Fruit fly (Drosophila melanogaster) whole organism, prepupa: ENCODE data around the gene CG3407.
A peak's percentile ranks its signal among the peaks of the same experiment; 100 is the strongest.

Source experiments
- Blimp-1 ChIP-seq: fragments of 200-800 bp; sonication (Bioruptor generic); optimal IDR thresholded peaks from 3 replicates; lab custom pipeline; 2017; ENCODE audit warnings: missing biosample characterization, missing genetic modification characterization, mild to moderate bottlenecking, moderate library complexity, missing genetic modification reagents
- CG10631 ChIP-seq: fragments of 200-800 bp; sonication (Bioruptor generic); optimal IDR thresholded peaks from 2 replicates; lab custom pipeline; 2016; ENCODE audit warnings: missing biosample characterization, missing genetic modification characterization
- CG10669 ChIP-seq: fragments of 200-800 bp; sonication (Bioruptor generic); optimal IDR thresholded peaks from 3 replicates; lab custom pipeline; 2018; ENCODE audit warnings: missing biosample characterization, mild to moderate bottlenecking, missing genetic modification characterization, moderate library complexity
- CG11294 ChIP-seq: fragments of 200-800 bp; sonication (Bioruptor generic); IDR thresholded peaks from 2 replicates; pipeline ENCODE4 v1.3.6; 2022; ENCODE audit warnings: missing biosample characterization, missing genetic modification characterization
- CG1621 ChIP-seq: fragments of 200-800 bp; sonication (Bioruptor generic); optimal IDR thresholded peaks from 3 replicates; lab custom pipeline; 2018; ENCODE audit warnings: missing biosample characterization, mild to moderate bottlenecking, missing genetic modification characterization
- CG3032 ChIP-seq: fragments of 200-800 bp; optimal IDR thresholded peaks from 2 replicates; lab custom pipeline; 2019; ENCODE audit warnings: missing biosample characterization, mild to moderate bottlenecking, missing genetic modification characterization, moderate library complexity
- CG32006 ChIP-seq: fragments of 200-800 bp; sonication (Bioruptor generic); optimal IDR thresholded peaks from 3 replicates; lab custom pipeline; 2017; ENCODE audit warnings: missing biosample characterization, mild to moderate bottlenecking, missing genetic modification characterization
- CG34406 ChIP-seq: fragments of 200-800 bp; sonication (Bioruptor generic); optimal IDR thresholded peaks from 3 replicates; lab custom pipeline; 2016; ENCODE audit warnings: missing biosample characterization, missing genetic modification characterization
- CG3919 ChIP-seq: fragments of 200-800 bp; sonication (Bioruptor generic); optimal IDR thresholded peaks from 3 replicates; lab custom pipeline; 2016; ENCODE audit warnings: missing biosample characterization, missing genetic modification characterization
- CG4318 ChIP-seq: fragments of 200-800 bp; sonication (Bioruptor generic); optimal IDR thresholded peaks from 3 replicates; lab custom pipeline; 2017; ENCODE audit warnings: missing biosample characterization, mild to moderate bottlenecking, missing genetic modification characterization
- CG6163 ChIP-seq: fragments of 200-800 bp; sonication (Bioruptor generic); IDR thresholded peaks from 3 replicates; pipeline ENCODE4 v1.3.6; 2022; ENCODE audit warnings: missing biosample characterization, missing genetic modification characterization
- CG6792 ChIP-seq: fragments of 200-800 bp; sonication (Bioruptor generic); optimal IDR thresholded peaks from 3 replicates; lab custom pipeline; 2016; ENCODE audit warnings: missing biosample characterization, missing genetic modification characterization
- CG8119 ChIP-seq: fragments of 200-800 bp; sonication (Bioruptor generic); IDR thresholded peaks from 3 replicates; pipeline ENCODE4 v1.3.6; 2022; ENCODE audit warnings: missing biosample characterization, missing genetic modification characterization
- CG8319 ChIP-seq: fragments of 200-800 bp; sonication (Bioruptor generic); optimal IDR thresholded peaks from 3 replicates; lab custom pipeline; 2016; ENCODE audit warnings: missing biosample characterization, missing genetic modification characterization
- CG8632 ChIP-seq: fragments of 200-800 bp; sonication (Bioruptor generic); optimal IDR thresholded peaks from 3 replicates; lab custom pipeline; 2016; ENCODE audit warnings: missing biosample characterization, missing genetic modification characterization
- CG9139 ChIP-seq: fragments of 200-800 bp; sonication (Bioruptor generic); optimal IDR thresholded peaks from 3 replicates; lab custom pipeline; 2017; ENCODE audit warnings: missing biosample characterization, mild to moderate bottlenecking, missing genetic modification characterization
- Eip75B ChIP-seq: fragments of 200-800 bp; sonication (Bioruptor generic); optimal IDR thresholded peaks from 3 replicates; lab custom pipeline; 2016; ENCODE audit warnings: missing biosample characterization, missing genetic modification characterization
- Eip78C ChIP-seq: fragments of 200-800 bp; sonication (Bioruptor generic); peaks from one replicate; lab custom pipeline; 2016; ENCODE audit warnings: missing biosample characterization, missing genetic modification characterization
- Eip93F ChIP-seq: fragments of 200-800 bp; sonication (Bioruptor generic); optimal IDR thresholded peaks from 2 replicates; lab custom pipeline; 2016; ENCODE audit warnings: missing biosample characterization, mild to moderate bottlenecking, missing genetic modification characterization
- Ets96B ChIP-seq: fragments of 200-800 bp; optimal IDR thresholded peaks from 2 replicates; lab custom pipeline; 2019; ENCODE audit warnings: missing biosample characterization, mild to moderate bottlenecking, missing genetic modification characterization, moderate library complexity
- Gug ChIP-seq: fragments of 200-800 bp; sonication (Bioruptor generic); IDR thresholded peaks from 2 replicates; pipeline ENCODE4 v1.3.6; 2022; ENCODE audit warnings: missing biosample characterization, missing genetic modification characterization
- Hr38 ChIP-seq: sonication (Bioruptor generic); optimal IDR thresholded peaks from 2 replicates; lab custom pipeline; 2016; ENCODE audit warnings: missing biosample characterization, missing genetic modification characterization
- Hr39 ChIP-seq: fragments of 200-800 bp; sonication (Bioruptor generic); optimal IDR thresholded peaks from 2 replicates; lab custom pipeline; 2016; ENCODE audit warnings: missing biosample characterization, missing genetic modification characterization
- Hr4 ChIP-seq: fragments of 200-800 bp; sonication (Bioruptor generic); optimal IDR thresholded peaks from 3 replicates; lab custom pipeline; 2016; ENCODE audit warnings: missing biosample characterization, missing genetic modification characterization
- Lpt ChIP-seq: fragments of 200-800 bp; sonication (Bioruptor generic); optimal IDR thresholded peaks from 3 replicates; lab custom pipeline; 2016; ENCODE audit warnings: missing biosample characterization, missing genetic modification characterization
- Met ChIP-seq: fragments of 200-800 bp; sonication (Bioruptor generic); optimal IDR thresholded peaks from 3 replicates; lab custom pipeline; 2016; ENCODE audit warnings: missing biosample characterization, missing genetic modification characterization
- Smox ChIP-seq: fragments of 200-800 bp; sonication (Bioruptor generic); optimal IDR thresholded peaks from 3 replicates; lab custom pipeline; 2016; ENCODE audit warnings: missing biosample characterization, missing genetic modification characterization
- Sox102F ChIP-seq: fragments of 200-800 bp; sonication (Bioruptor generic); optimal IDR thresholded peaks from 2 replicates; lab custom pipeline; 2016; ENCODE audit warnings: missing biosample characterization, mild to moderate bottlenecking, missing genetic modification characterization
- Sox14 ChIP-seq: fragments of 200-800 bp; sonication (Bioruptor generic); optimal IDR thresholded peaks from 3 replicates; lab custom pipeline; 2016; ENCODE audit warnings: missing biosample characterization, missing genetic modification characterization
- Sox15 ChIP-seq: fragments of 200-800 bp; sonication (Bioruptor generic); optimal IDR thresholded peaks from 3 replicates; lab custom pipeline; 2016; ENCODE audit warnings: missing biosample characterization, missing genetic modification characterization
- acj6 ChIP-seq: fragments of 200-800 bp; sonication (Bioruptor generic); optimal IDR thresholded peaks from 3 replicates; lab custom pipeline; 2016; ENCODE audit warnings: missing biosample characterization, missing genetic modification characterization
- cyc ChIP-seq: fragments of 200-800 bp; sonication (Bioruptor generic); optimal IDR thresholded peaks from 3 replicates; lab custom pipeline; 2016; ENCODE audit warnings: missing biosample characterization, missing genetic modification characterization
- dac ChIP-seq: fragments of 200-800 bp; sonication (Bioruptor generic); optimal IDR thresholded peaks from 2 replicates; lab custom pipeline; 2017; ENCODE audit warnings: missing biosample characterization, mild to moderate bottlenecking, missing genetic modification characterization
- dsx ChIP-seq: fragments of 200-800 bp; optimal IDR thresholded peaks from 3 replicates; lab custom pipeline; 2019; ENCODE audit warnings: missing biosample characterization, mild to moderate bottlenecking, missing genetic modification characterization, moderate library complexity; ENCODE audit not compliant: poor library complexity, severe bottlenecking
- eg ChIP-seq: fragments of 200-800 bp; sonication (Bioruptor generic); IDR thresholded peaks from 3 replicates; pipeline ENCODE4 v1.3.6; 2022; ENCODE audit warnings: missing biosample characterization, missing genetic modification characterization
- esn ChIP-seq: fragments of 200-800 bp; sonication (Bioruptor generic); optimal IDR thresholded peaks from 2 replicates; lab custom pipeline; 2016; ENCODE audit warnings: missing biosample characterization, mild to moderate bottlenecking, missing genetic modification characterization, moderate library complexity
- fd59A ChIP-seq: fragments of 200-800 bp; sonication (Bioruptor generic); optimal IDR thresholded peaks from 2 replicates; lab custom pipeline; 2017; ENCODE audit warnings: missing biosample characterization, mild to moderate bottlenecking, missing genetic modification characterization, missing genetic modification reagents
- fd85E ChIP-seq: fragments of 200-800 bp; sonication (Bioruptor generic); optimal IDR thresholded peaks from 3 replicates; lab custom pipeline; 2016; ENCODE audit warnings: missing biosample characterization, missing genetic modification characterization
- lz ChIP-seq: fragments of 200-800 bp; sonication (Bioruptor generic); optimal IDR thresholded peaks from 3 replicates; lab custom pipeline; 2016; ENCODE audit warnings: missing biosample characterization, missing genetic modification characterization
- pdm3 ChIP-seq: fragments of 200-800 bp; sonication (Bioruptor generic); optimal IDR thresholded peaks from 3 replicates; lab custom pipeline; 2016; ENCODE audit warnings: missing biosample characterization, missing genetic modification characterization
- salr ChIP-seq, 2 experiments: fragments of 200-800 bp; sonication (Bioruptor generic); optimal IDR thresholded peaks; 3 replicates each; lab custom pipeline; 2016 to 2018; ENCODE audit warnings: missing biosample characterization in 2 of 2, missing genetic modification characterization in 2 of 2, mild to moderate bottlenecking in 1 of 2
- spab ChIP-seq: fragments of 200-800 bp; sonication (Bioruptor generic); optimal IDR thresholded peaks from 2 replicates; lab custom pipeline; 2017; ENCODE audit warnings: missing biosample characterization, mild to moderate bottlenecking, missing genetic modification characterization, missing genetic modification reagents
- svp ChIP-seq: fragments of 200-800 bp; sonication (Bioruptor generic); peaks from one replicate; lab custom pipeline; 2016; ENCODE audit warnings: missing biosample characterization, missing genetic modification characterization
- topi ChIP-seq: fragments of 200-800 bp; sonication (Bioruptor generic); optimal IDR thresholded peaks from 3 replicates; lab custom pipeline; 2016; ENCODE audit warnings: missing biosample characterization, missing genetic modification characterization
- vri ChIP-seq: fragments of 200-800 bp; sonication (Bioruptor generic); optimal IDR thresholded peaks from 3 replicates; lab custom pipeline; 2016; ENCODE audit warnings: missing biosample characterization, mild to moderate bottlenecking, missing genetic modification characterization

The CG3407 gene

dm6 chr2L:3779143-3779788 is 33.9 kb downstream of the CG3407 start:
- TF ChIP-seq Blimp-1 (GFP tag; lab: Kevin White, UChicago) (no peak), salr (GFP tag; optimal IDR thresholded peaks at IDR 0.05; lab: Kevin White, UChicago) (peak in 1 of 2 experiments; percentile 8), CG10631 (GFP tag; lab: Kevin White, UChicago) (peak; percentile 35), Gug (GFP tag; lab: Robert Waterston, UW) (no peak), CG4318 (GFP tag; lab: Kevin White, UChicago) (no peak), esn (GFP tag; lab: Kevin White, UChicago) (peak; percentile 38), vri (GFP tag; lab: Kevin White, UChicago) (peak; percentile 14), CG32006 (GFP tag; lab: Kevin White, UChicago) (peak; percentile 29), CG34406 (peak; percentile 43), Eip78C (GFP tag; lab: Kevin White, UChicago) (peak; percentile 80), svp (GFP tag; lab: Kevin White, UChicago) (peak; percentile 71), Smox (GFP tag; lab: Kevin White, UChicago) (peak; percentile 10), lz (GFP tag; lab: Kevin White, UChicago) (peak; percentile 4), pdm3 (GFP tag; lab: Kevin White, UChicago) (peak; percentile 2), acj6 (GFP tag; lab: Kevin White, UChicago) (peak; percentile 21), Met (GFP tag; lab: Kevin White, UChicago) (peak; percentile 8), topi (GFP tag; lab: Kevin White, UChicago) (no peak)

dm6 chr2L:3778157-3779060 is 34.8 kb downstream of the CG3407 start:
- no peak for TF ChIP-seq Hr38
- peak; percentile 85 for TF ChIP-seq esn (GFP tag; lab: Kevin White, UChicago)
- peak; percentile 86 for TF ChIP-seq CG10631 (GFP tag; lab: Kevin White, UChicago)
- peak; percentile 83 for TF ChIP-seq CG3032 (tag; lab: Kevin White, UChicago)
- peak; percentile 36 for TF ChIP-seq fd85E
- TF ChIP-seq Sox14 (GFP tag; lab: Kevin White, UChicago) = peak; percentile 66
- TF ChIP-seq cyc (GFP tag; lab: Kevin White, UChicago) = peak; percentile 57
- TF ChIP-seq Lpt (GFP tag; lab: Kevin White, UChicago) = peak; percentile 47
- TF ChIP-seq vri (GFP tag; lab: Kevin White, UChicago) = peak; percentile 65
- peak; percentile 75 for TF ChIP-seq CG8632 (GFP tag; lab: Kevin White, UChicago)
- TF ChIP-seq Eip93F (GFP tag; lab: Kevin White, UChicago) = peak; percentile 11
- peak; percentile 58 to 68 for TF ChIP-seq salr (GFP tag; optimal IDR thresholded peaks at IDR 0.05; lab: Kevin White, UChicago)
- TF ChIP-seq eg (GFP tag; lab: Robert Waterston, UW) = peak; percentile 81
- peak; percentile 77 for TF ChIP-seq CG8119 (GFP tag; lab: Robert Waterston, UW)
- TF ChIP-seq topi (GFP tag; lab: Kevin White, UChicago) = peak; percentile 79
- peak; percentile 78 for TF ChIP-seq svp (GFP tag; lab: Kevin White, UChicago)
- peak; percentile 67 for TF ChIP-seq Hr4 (GFP tag; lab: Kevin White, UChicago)
- TF ChIP-seq CG6792 (GFP tag; lab: Kevin White, UChicago) = peak; percentile 81
- peak; percentile 82 for TF ChIP-seq CG10669 (GFP tag; lab: Kevin White, UChicago)
- TF ChIP-seq spab (GFP tag; lab: Kevin White, UChicago) = peak; percentile 79
- TF ChIP-seq Ets96B (tag; lab: Kevin White, UChicago) = peak; percentile 87
- peak; percentile 88 for TF ChIP-seq CG32006 (GFP tag; lab: Kevin White, UChicago)
- TF ChIP-seq CG8319 = peak; percentile 47
- peak; percentile 67 for TF ChIP-seq lz (GFP tag; lab: Kevin White, UChicago)
- TF ChIP-seq Sox15 = peak; percentile 36
- TF ChIP-seq Blimp-1 (GFP tag; lab: Kevin White, UChicago) = peak; percentile 50
- TF ChIP-seq CG3919 = peak; percentile 87
- peak; percentile 42; the same call in 1 of the 2 replicates for TF ChIP-seq CG11294 (GFP tag; lab: Robert Waterston, UW)
- peak; percentile 52 for TF ChIP-seq CG9139 (GFP tag; lab: Kevin White, UChicago)
- peak; percentile 78 for TF ChIP-seq fd59A (GFP tag; lab: Kevin White, UChicago)
- peak; percentile 56 for TF ChIP-seq Gug (GFP tag; lab: Robert Waterston, UW)
- peak; percentile 48 for TF ChIP-seq Eip75B
- TF ChIP-seq Hr39 (GFP tag; lab: Kevin White, UChicago) = peak; percentile 64
- TF ChIP-seq dac = peak; percentile 49
- TF ChIP-seq CG6163 (GFP tag; lab: Robert Waterston, UW) = peak; percentile 84
- TF ChIP-seq Eip78C (GFP tag; lab: Kevin White, UChicago) = peak; percentile 93
- TF ChIP-seq Sox102F = peak; percentile 87
- peak; percentile 68 for TF ChIP-seq CG1621
- peak; percentile 76 for TF ChIP-seq dsx (GFP tag; lab: Kevin White, UChicago)
